Fruit fly (Drosophila melanogaster) whole organism, wandering third instar larva: ENCODE data around the gene Taf11.

Source experiments
- Hr78 ChIP-seq: fragments of >200 bp; optimal IDR thresholded peaks from 2 replicates; lab custom pipeline; 2017; ENCODE audit warnings: missing biosample characterization, missing genetic modification characterization
- usp ChIP-seq: fragments of >200 bp; optimal IDR thresholded peaks from 2 replicates; lab custom pipeline; 2017; ENCODE audit warnings: missing biosample characterization, missing genetic modification characterization

dm6 chr2L:9743823-9744222 lies 19.2 kb downstream of the Taf11 start:
- TF ChIP-seq usp (GFP tag; lab: Kevin White, UChicago) (no peak), Hr78 (GFP tag; lab: Kevin White, UChicago) (no peak)
